Fruit fly (Drosophila melanogaster) Kc167 (cell line): Measurements from ENCODE around the gene ndl.

Experiments used
- Myc ChIP-seq: fragments of >200 bp; optimal IDR thresholded peaks from 2 replicates; lab custom pipeline; 2017; ENCODE audit warnings: missing external identifiers
- Sin3A ChIP-seq: fragments of >200 bp; optimal IDR thresholded peaks from 2 replicates; lab custom pipeline; 2018; ENCODE audit warnings: missing external identifiers
- h ChIP-seq: fragments of >200 bp; optimal IDR thresholded peaks from 3 replicates; lab custom pipeline; 2018; ENCODE audit warnings: missing external identifiers
- insv ChIP-seq: fragments of >200 bp; optimal IDR thresholded peaks from 3 replicates; lab custom pipeline; 2018; ENCODE audit warnings: missing external identifiers
- psq ChIP-seq: fragments of >200 bp; optimal IDR thresholded peaks from 2 replicates; lab custom pipeline; 2017; ENCODE audit warnings: missing external identifiers
- ttk ChIP-seq: sonication (Bioruptor generic); optimal IDR thresholded peaks from 2 replicates; lab custom pipeline; 2017; ENCODE audit warnings: missing external identifiers

DNA sequence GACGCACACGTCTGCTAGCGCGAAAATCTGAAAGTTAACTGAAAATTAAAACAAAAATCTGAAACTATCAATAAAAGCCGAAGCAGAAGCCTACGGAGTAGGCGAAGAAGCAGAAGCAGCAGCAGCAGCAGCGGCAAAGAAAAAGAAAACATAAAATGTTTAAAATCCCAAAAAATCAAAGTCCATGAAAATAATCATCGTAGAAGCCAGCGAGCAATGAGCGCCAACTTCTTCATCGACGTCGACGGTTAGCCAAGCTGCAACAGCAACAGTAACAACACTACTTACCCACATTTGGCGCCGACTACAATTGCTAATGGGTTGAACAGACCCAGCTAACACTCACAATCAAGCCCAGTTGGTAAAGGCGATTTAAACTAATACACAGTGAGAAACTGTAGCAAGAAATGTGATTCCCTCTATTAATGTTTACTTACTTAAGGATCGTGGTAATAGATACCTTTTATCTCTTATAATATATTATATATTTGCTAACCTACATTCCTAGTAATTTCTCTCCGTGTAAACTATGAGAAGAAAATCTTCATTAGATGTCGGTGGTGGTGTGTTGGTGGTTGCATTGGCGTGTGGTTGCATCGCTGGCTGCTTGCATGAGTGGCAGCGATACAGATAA, 13.6 kb downstream of the ndl start, which contains the start of gene jv:
- TF ChIP-seq Myc (lab: Kevin White, UChicago) = no peak
- no peak for TF ChIP-seq Sin3A (lab: Kevin White, UChicago)
- TF ChIP-seq insv (lab: Kevin White, UChicago) = no peak
- TF ChIP-seq psq (lab: Kevin White, UChicago) = no peak
- no peak for TF ChIP-seq ttk (lab: Kevin White, UChicago)
- TF ChIP-seq h (lab: Kevin White, UChicago) = no peak
